Worm (Caenorhabditis elegans): ENCODE data around the gene tsp-8.
A peak's percentile ranks its signal among the peaks of the same experiment; 100 is the strongest.

Gene tsp-8

DNA sequence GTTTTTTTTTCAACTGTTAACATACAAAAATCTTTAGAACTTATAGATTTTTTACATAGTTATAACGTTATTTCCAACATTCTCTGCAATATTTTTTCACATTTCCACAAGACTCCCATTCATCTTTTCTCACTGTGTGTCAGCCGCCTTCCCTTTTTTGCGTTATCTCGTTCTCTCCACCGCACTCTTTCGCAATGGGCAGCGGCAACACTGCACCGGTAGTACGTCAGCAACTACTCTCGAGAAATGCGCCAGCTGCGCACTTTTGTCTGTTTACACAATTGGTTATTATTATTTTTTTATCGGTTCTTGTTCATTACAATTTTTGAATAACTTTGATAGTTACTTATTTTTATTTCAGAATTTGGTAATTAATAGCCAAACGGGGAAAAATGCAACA is 17.6 kb upstream of the tsp-8 start, which contains the start of gene C05G5.2 (continued):
- TF ChIP-seq nhr-25 (tag; optimal IDR thresholded peaks at IDR 0.05; ENCODE audit: borderline replicate concordance, insufficient read depth) (peak; percentile 83), ceh-82 (tag; optimal IDR thresholded peaks at IDR 0.05) (no peak), snpc-1.2 (GFP tag; IDR thresholded peaks at IDR 0.05) (no peak), dmd-9 (GFP tag; IDR thresholded peaks at IDR 0.05) (no peak), ceh-62 (tag; optimal IDR thresholded peaks at IDR 0.05) (no peak), mxl-2 (GFP tag; conservative IDR thresholded peaks at IDR 0.05) (no peak), zag-1 (tag; optimal IDR thresholded peaks at IDR 0.05) (no peak), dmd-8 (GFP tag; IDR thresholded peaks at IDR 0.05) (no peak), lsy-2 (tag; optimal IDR thresholded peaks at IDR 0.05) (peak; percentile 48 to 92), T26A8.4 (GFP tag; IDR thresholded peaks at IDR 0.05) (peak; percentile 57), F10B5.3 (tag; optimal IDR thresholded peaks at IDR 0.05) (no peak), lir-3 (tag; optimal IDR thresholded peaks at IDR 0.05) (no peak), lin-39 (tag; optimal IDR thresholded peaks at IDR 0.05) (no peak), tra-1 (GFP tag; IDR thresholded peaks at IDR 0.05) (peak; percentile 57; the same call in 1 of the 2 replicates), hmg-1.1 (GFP tag; IDR thresholded peaks at IDR 0.05) (peak; percentile 90), unc-62 (GFP tag; optimal IDR thresholded peaks at IDR 0.05 in 1 of 2) (peak in 1 of 2 experiments; percentile 69), unc-62 (tag; optimal IDR thresholded peaks at IDR 0.05) (no peak), attf-4 (tag; optimal IDR thresholded peaks at IDR 0.05) (no peak), nhr-11 (tag; optimal IDR thresholded peaks at IDR 0.05) (peak; percentile 77), ztf-11 (tag; optimal IDR thresholded peaks at IDR 0.05) (no peak), arid-1 (GFP tag; conservative IDR thresholded peaks at IDR 0.05) (peak; percentile 83), mxl-3 (GFP tag; optimal IDR thresholded peaks at IDR 0.05) (peak; percentile 97), aly-2 (tag; optimal IDR thresholded peaks at IDR 0.05) (no peak), lin-38 (GFP tag; IDR thresholded peaks at IDR 0.05) (peak; percentile 70)

DNA sequence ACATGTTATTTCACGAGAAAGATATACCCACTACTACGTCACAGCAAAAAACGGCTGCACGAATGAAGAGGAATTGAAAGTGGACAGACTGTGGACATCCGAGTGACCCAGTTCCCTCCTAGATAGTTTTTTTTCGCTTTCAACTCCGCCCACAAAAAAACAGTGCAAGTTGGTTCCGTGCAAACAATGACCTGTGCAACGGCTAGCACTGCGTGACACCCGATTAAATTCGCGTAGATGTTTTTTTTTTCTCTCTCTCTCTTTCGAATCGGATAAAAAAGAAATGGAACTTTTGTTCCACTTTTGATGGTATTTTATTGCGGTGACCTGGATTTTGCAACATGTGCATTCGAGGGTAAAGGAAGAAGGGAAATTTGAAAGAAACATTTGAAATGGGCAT is 15.9 kb upstream of the tsp-8 start:
- TF ChIP-seq hlh-30 (tag; optimal IDR thresholded peaks at IDR 0.05; ENCODE audit: insufficient read depth), result peak; percentile 10
- TF ChIP-seq fkh-10 (GFP tag; optimal IDR thresholded peaks at IDR 0.05), result no peak
- no peak for TF ChIP-seq pha-4 (GFP tag; IDR thresholded peaks at IDR 0.05)
- TF ChIP-seq pha-4 (tag; optimal IDR thresholded peaks at IDR 0.05), result peak; percentile 89
- TF ChIP-seq hlh-11 (tag; optimal IDR thresholded peaks at IDR 0.05), result peak; percentile 46
- no peak for TF ChIP-seq daf-19 (GFP tag; conservative IDR thresholded peaks at IDR 0.05)
- no peak for TF ChIP-seq nhr-48 (tag; optimal IDR thresholded peaks at IDR 0.05)
- TF ChIP-seq nhr-28 (tag; optimal IDR thresholded peaks at IDR 0.05), result peak; percentile 1
- no peak for TF ChIP-seq dmd-6 (GFP tag; IDR thresholded peaks at IDR 0.05)
- peak; percentile 6 for TF ChIP-seq nhr-25 (tag; optimal IDR thresholded peaks at IDR 0.05; ENCODE audit: borderline replicate concordance, insufficient read depth)
- TF ChIP-seq ceh-44 (GFP tag; IDR thresholded peaks at IDR 0.05), result no peak
- no peak for TF ChIP-seq Y75B8A.6 (GFP tag; IDR thresholded peaks at IDR 0.05)
- TF ChIP-seq lin-13 (GFP tag; optimal IDR thresholded peaks at IDR 0.05), result no peak
- TF ChIP-seq jun-1 (tag; optimal IDR thresholded peaks at IDR 0.05), result no peak
- no peak for TF ChIP-seq lin-39 (tag; optimal IDR thresholded peaks at IDR 0.05)

DNA sequence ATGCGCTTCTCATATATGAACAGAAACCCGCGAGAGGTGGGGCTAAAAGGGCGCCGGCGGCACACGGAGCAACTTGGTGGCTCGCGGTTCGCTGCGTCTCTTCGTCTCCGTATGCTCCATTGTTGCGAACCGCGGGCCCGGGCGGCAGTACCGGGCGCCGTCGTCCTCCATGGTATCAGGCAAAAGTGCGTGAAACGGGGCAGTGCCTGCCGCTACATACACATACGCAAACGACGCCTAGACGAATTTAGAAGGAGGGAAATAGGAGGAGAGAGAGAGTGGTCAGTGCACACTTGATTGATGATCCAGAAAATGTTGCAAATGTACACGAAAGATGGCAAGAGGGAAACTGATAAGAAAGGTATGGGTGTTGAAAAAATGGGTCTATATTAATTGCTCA is 15.2 kb upstream of the tsp-8 start:
- no peak for TF ChIP-seq F49E8.2 (tag; optimal IDR thresholded peaks at IDR 0.05; ENCODE audit: borderline replicate concordance)
- no peak for TF ChIP-seq nhr-6 (tag; optimal IDR thresholded peaks at IDR 0.05)
- TF ChIP-seq D1046.2 (GFP tag; IDR thresholded peaks at IDR 0.05), result peak; percentile 50; the same call in 1 of the 2 replicates
- peak; percentile 49; the same call in 1 of the 2 replicates for TF ChIP-seq T26A8.4 (GFP tag; IDR thresholded peaks at IDR 0.05)
- TF ChIP-seq madf-5 (GFP tag; IDR thresholded peaks at IDR 0.05), result no peak
- TF ChIP-seq hlh-30 (tag; optimal IDR thresholded peaks at IDR 0.05; ENCODE audit: insufficient read depth), result no peak
- TF ChIP-seq rbr-2 (tag; optimal IDR thresholded peaks at IDR 0.05), result peak; percentile 36
- no peak for TF ChIP-seq lin-13 (GFP tag; optimal IDR thresholded peaks at IDR 0.05)
- no peak for TF ChIP-seq F10B5.3 (tag; optimal IDR thresholded peaks at IDR 0.05)
- TF ChIP-seq aly-2 (tag; optimal IDR thresholded peaks at IDR 0.05), result no peak
- TF ChIP-seq unc-130 (GFP tag; optimal IDR thresholded peaks at IDR 0.05), result no peak
- peak; percentile 84 for TF ChIP-seq hlh-11 (tag; optimal IDR thresholded peaks at IDR 0.05)
- no peak for TF ChIP-seq nhr-237 (tag; optimal IDR thresholded peaks at IDR 0.05)
- 0 out of 2 replicates have a peak, but pooled peaks have one; percentile 20 for TF ChIP-seq dmd-6 (GFP tag; IDR thresholded peaks at IDR 0.05)
- peak; percentile 94 for TF ChIP-seq set-16 (GFP tag; IDR thresholded peaks at IDR 0.05)
- TF ChIP-seq lin-39 (tag; optimal IDR thresholded peaks at IDR 0.05), result no peak
- TF ChIP-seq ceh-32 (tag; optimal IDR thresholded peaks at IDR 0.05; ENCODE audit: poor library complexity), result peak; percentile 8
- TF ChIP-seq mdl-1 (tag; optimal IDR thresholded peaks at IDR 0.05), result peak in 1 of 2 experiments; percentile 40
- no peak for TF ChIP-seq tag-97 (GFP tag; IDR thresholded peaks at IDR 0.05)
- no peak for TF ChIP-seq mep-1 (tag; optimal IDR thresholded peaks at IDR 0.05)
- TF ChIP-seq skn-1 (tag; optimal IDR thresholded peaks at IDR 0.05), result no peak

Measured in whole organism, L4 larva.